Worm (Caenorhabditis elegans): ENCODE data around the gene gdi-1.
A peak's percentile ranks its signal among the peaks of the same experiment; 100 is the strongest.

Gene gdi-1

DNA sequence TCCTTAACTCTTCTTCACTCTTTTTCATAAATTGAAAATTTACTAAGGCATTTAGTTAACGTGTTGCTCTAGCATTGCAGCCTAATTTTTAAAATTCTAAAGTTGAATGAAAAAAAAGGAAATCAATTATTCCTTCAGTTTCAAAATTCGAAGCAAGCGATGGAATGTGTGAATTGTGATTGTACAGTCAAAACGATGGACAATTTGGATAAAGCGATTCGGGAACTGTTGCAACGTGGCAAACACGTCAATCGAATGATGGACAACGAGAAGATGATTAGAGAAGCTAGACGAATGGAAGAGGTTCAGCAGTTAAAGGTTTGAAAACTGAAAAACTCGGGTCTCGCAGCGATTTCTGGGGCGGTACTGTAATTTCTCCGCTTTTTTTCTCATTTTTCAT is 6.5 kb upstream of the gdi-1 start, which contains the start of gene Y57G11C.14 (continued):
- TF ChIP-seq aptf-3 (GFP tag; IDR thresholded peaks at IDR 0.05): no peak
- TF ChIP-seq dpl-1 (GFP tag; optimal IDR thresholded peaks at IDR 0.05): no peak
- no peak for TF ChIP-seq nhr-27 (tag; optimal IDR thresholded peaks at IDR 0.05)
- TF ChIP-seq egrh-3 (GFP tag; IDR thresholded peaks at IDR 0.05): no peak
- TF ChIP-seq ztf-28 (GFP tag; IDR thresholded peaks at IDR 0.05): no peak

DNA sequence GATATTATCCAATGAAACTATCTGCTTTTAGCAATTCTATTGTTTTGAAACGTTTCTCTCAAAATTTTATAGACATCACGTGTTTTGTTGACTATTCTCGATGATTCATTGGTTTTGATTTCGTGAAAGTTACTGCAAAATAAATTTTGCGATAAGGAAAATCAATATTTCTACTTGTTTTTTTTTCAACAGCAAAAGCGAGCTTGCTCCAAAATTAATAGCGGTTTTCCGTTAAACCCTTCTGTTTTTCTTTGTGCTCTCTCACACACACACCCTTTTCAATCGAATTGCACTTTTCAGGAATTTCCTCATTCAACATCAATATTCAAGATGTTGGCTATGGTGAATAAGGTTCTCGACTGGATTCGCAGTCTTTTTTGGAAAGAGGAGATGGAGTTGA is 5.2 kb upstream of the gdi-1 start, which contains the start of gene arl-8:
Gene arl-8 (plus strand): TSS at position 301 of the 400 bp plus-strand sequence.
- TF ChIP-seq B0336.3 (GFP tag; IDR thresholded peaks at IDR 0.05) (no peak), nhr-27 (tag; optimal IDR thresholded peaks at IDR 0.05) (no peak), rpc-1 (optimal IDR thresholded peaks at IDR 0.05) (no peak), rpc-1 (tag; optimal IDR thresholded peaks at IDR 0.05) (no peak), F49E8.2 (tag; optimal IDR thresholded peaks at IDR 0.05; ENCODE audit: insufficient read depth) (no peak), nfyb-1 (GFP tag; IDR thresholded peaks at IDR 0.05) (no peak), egl-18 (GFP tag; IDR thresholded peaks at IDR 0.05) (no peak), ztf-26 (tag; optimal IDR thresholded peaks at IDR 0.05) (no peak), bed-2 (GFP tag; IDR thresholded peaks at IDR 0.05) (no peak), ekl-4 (GFP tag; IDR thresholded peaks at IDR 0.05) (no peak), ceh-58 (GFP tag; IDR thresholded peaks at IDR 0.05) (no peak), F23B12.7 (tag; optimal IDR thresholded peaks at IDR 0.05; ENCODE audit: insufficient read depth) (no peak), chd-7 (tag; optimal IDR thresholded peaks at IDR 0.05) (no peak), mel-28 (tag; optimal IDR thresholded peaks at IDR 0.05; ENCODE audit: borderline replicate concordance) (no peak), fkh-3 (tag; optimal IDR thresholded peaks at IDR 0.05) (no peak), F33H1.4 (GFP tag; IDR thresholded peaks at IDR 0.05) (no peak), F57C9.4 (tag; optimal IDR thresholded peaks at IDR 0.05) (no peak), hmg-1.2 (GFP tag; IDR thresholded peaks at IDR 0.05) (no peak)

DNA sequence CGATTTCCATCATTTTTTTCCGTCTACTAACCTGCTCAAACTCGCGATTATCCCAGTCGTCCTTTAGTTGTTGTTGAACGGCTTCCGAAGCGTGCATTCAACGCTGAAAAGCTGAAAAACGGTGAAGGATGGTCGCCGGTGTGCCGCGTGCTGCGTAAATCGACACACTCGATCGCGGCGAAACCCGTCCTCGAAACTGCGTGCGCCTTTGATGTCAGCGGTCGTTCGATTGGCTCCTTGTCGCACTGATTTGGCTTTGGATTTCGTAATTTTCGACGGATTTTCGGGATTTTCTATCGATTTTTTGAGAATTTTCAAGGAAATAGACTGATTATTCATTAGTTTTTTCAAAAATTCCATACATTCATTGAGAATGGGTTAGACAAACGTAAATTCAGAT is 4.7 kb upstream of the gdi-1 start, which contains the start of the genes Y57G11C.1147 and nuo-3:
Gene Y57G11C.1147 (minus strand): TSS at position 161 of the 400 bp plus-strand sequence.
Gene nuo-3 (minus strand): TSS at position 191 of the 400 bp plus-strand sequence.
- no peak for TF ChIP-seq let-526 (GFP tag; IDR thresholded peaks at IDR 0.05)
- TF ChIP-seq nfyb-1 (GFP tag; IDR thresholded peaks at IDR 0.05): no peak
- TF ChIP-seq zfh-2 (GFP tag; conservative IDR thresholded peaks at IDR 0.05): peak; percentile 79
- TF ChIP-seq cebp-1 (GFP tag; IDR thresholded peaks at IDR 0.05): 0 out of 2 replicates have a peak, but pooled peaks have one; percentile 10
- peak; percentile 65 for TF ChIP-seq cebp-1 (tag; optimal IDR thresholded peaks at IDR 0.05)
- TF ChIP-seq attf-5 (GFP tag; optimal IDR thresholded peaks at IDR 0.05): peak; percentile 19
- no peak for TF ChIP-seq xnd-1 (tag; optimal IDR thresholded peaks at IDR 0.05)
- TF ChIP-seq F33H1.4 (GFP tag; IDR thresholded peaks at IDR 0.05): peak; percentile 73
- TF ChIP-seq snpc-4 (GFP tag; optimal IDR thresholded peaks at IDR 0.05): no peak
- peak in 3 of 4 experiments; percentile 33 to 67 (median 46) for TF ChIP-seq snpc-4 (tag; optimal IDR thresholded peaks at IDR 0.05)
- no peak for TF ChIP-seq lag-1 (GFP tag; IDR thresholded peaks at IDR 0.05)
- no peak for TF ChIP-seq lsl-1 (GFP tag; optimal IDR thresholded peaks at IDR 0.05)
- no peak for TF ChIP-seq repo-1 (tag; optimal IDR thresholded peaks at IDR 0.05)
- 0 out of 2 replicates have a peak, but pooled peaks have one; percentile 14 for TF ChIP-seq mcd-1 (GFP tag; IDR thresholded peaks at IDR 0.05)
- TF ChIP-seq attf-3 (GFP tag; conservative IDR thresholded peaks at IDR 0.05): no peak
- no peak for TF ChIP-seq ceh-58 (GFP tag; IDR thresholded peaks at IDR 0.05)
- TF ChIP-seq somi-1 (GFP tag; optimal IDR thresholded peaks at IDR 0.05): no peak
- TF ChIP-seq ztf-18 (tag; optimal IDR thresholded peaks at IDR 0.05): peak; percentile 8
- TF ChIP-seq mes-4 (tag; optimal IDR thresholded peaks at IDR 0.05): no peak
- TF ChIP-seq Y79H2A.3 (GFP tag; conservative IDR thresholded peaks at IDR 0.05): no peak
- no peak for TF ChIP-seq him-1 (tag; optimal IDR thresholded peaks at IDR 0.05)
- no peak for TF ChIP-seq sptf-2 (GFP tag; optimal IDR thresholded peaks at IDR 0.05)
- no peak for TF ChIP-seq bed-2 (GFP tag; IDR thresholded peaks at IDR 0.05)
- TF ChIP-seq Y95B8A.8 (GFP tag; IDR thresholded peaks at IDR 0.05): no peak
- no peak for TF ChIP-seq T26A5.8 (tag; optimal IDR thresholded peaks at IDR 0.05)
- TF ChIP-seq ceh-91 (GFP tag; IDR thresholded peaks at IDR 0.05): no peak
- 0 out of 2 replicates have a peak, but pooled peaks have one; percentile 39 for TF ChIP-seq egrh-3 (GFP tag; IDR thresholded peaks at IDR 0.05)
- no peak for TF ChIP-seq F55B11.4 (tag; optimal IDR thresholded peaks at IDR 0.05; ENCODE audit: borderline replicate concordance, insufficient read depth)
- TF ChIP-seq Y56A3A.18 (GFP tag; IDR thresholded peaks at IDR 0.05): no peak
- TF ChIP-seq T07F8.4 (tag; optimal IDR thresholded peaks at IDR 0.05): no peak

All from whole organism, young adult.